Worm (Caenorhabditis elegans): ENCODE measurements around the gene K08D12.3.

Gene K08D12.3

ce11 chrIV:1709002-1709401, 1.1 kb upstream of the K08D12.3 start:
- TF ChIP-seq mdl-1 (tag; optimal IDR thresholded peaks at IDR 0.05) (no peak), nhr-67 (tag; optimal IDR thresholded peaks at IDR 0.05) (no peak), fkh-10 (GFP tag; optimal IDR thresholded peaks at IDR 0.05) (no peak), nhr-28 (tag; optimal IDR thresholded peaks at IDR 0.05) (no peak), ceh-9 (tag; optimal IDR thresholded peaks at IDR 0.05) (no peak), elt-3 (tag; optimal IDR thresholded peaks at IDR 0.05) (no peak), nhr-11 (tag; optimal IDR thresholded peaks at IDR 0.05) (no peak), nhr-76 (tag; optimal IDR thresholded peaks at IDR 0.05) (no peak), elt-2 (tag; optimal IDR thresholded peaks at IDR 0.05) (no peak), lin-15B (tag; optimal IDR thresholded peaks at IDR 0.05) (no peak), ztf-4 (tag; optimal IDR thresholded peaks at IDR 0.05) (no peak), egl-27 (tag; optimal IDR thresholded peaks at IDR 0.05) (no peak), snpc-4 (tag; optimal IDR thresholded peaks at IDR 0.05) (no peak), ama-1 (optimal IDR thresholded peaks at IDR 0.05) (no peak), unc-39 (tag; optimal IDR thresholded peaks at IDR 0.05) (no peak), ceh-82 (tag; optimal IDR thresholded peaks at IDR 0.05) (no peak)

ce11 chrIV:1710535-1710934, 470 bp downstream of the K08D12.3 start:
- TF ChIP-seq daf-12 (tag; optimal IDR thresholded peaks at IDR 0.05): no peak

ce11 chrIV:1711029-1711489, 994 bp downstream of the K08D12.3 start, which contains the start of gene rpi-2:
Gene rpi-2, plus strand, starts transcription at chrIV:1711262.
- TF ChIP-seq zag-1 (tag; optimal IDR thresholded peaks at IDR 0.05) (no peak), elt-1 (tag; optimal IDR thresholded peaks at IDR 0.05) (no peak), ceh-82 (tag; optimal IDR thresholded peaks at IDR 0.05) (no peak), ztf-4 (tag; optimal IDR thresholded peaks at IDR 0.05) (no peak), ceh-28 (tag; optimal IDR thresholded peaks at IDR 0.05) (peak; percentile 28), elt-2 (tag; optimal IDR thresholded peaks at IDR 0.05) (peak; percentile 23), ama-1 (optimal IDR thresholded peaks at IDR 0.05) (peak; percentile 84), nhr-237 (tag; optimal IDR thresholded peaks at IDR 0.05) (no peak), mml-1 (tag; optimal IDR thresholded peaks at IDR 0.05) (no peak), elt-3 (tag; optimal IDR thresholded peaks at IDR 0.05) (no peak), aly-2 (tag; optimal IDR thresholded peaks at IDR 0.05) (peak; percentile 70), pqm-1 (tag; optimal IDR thresholded peaks at IDR 0.05) (no peak), nhr-43 (tag; optimal IDR thresholded peaks at IDR 0.05; ENCODE audit: poor library complexity, severe bottlenecking) (peak; percentile 55), nhr-23 (tag; optimal IDR thresholded peaks at IDR 0.05) (no peak), hmg-11 (tag; optimal IDR thresholded peaks at IDR 0.05) (peak; percentile 37), unc-39 (tag; optimal IDR thresholded peaks at IDR 0.05) (no peak), nhr-28 (tag; optimal IDR thresholded peaks at IDR 0.05) (no peak), nhr-25 (tag; optimal IDR thresholded peaks at IDR 0.05) (no peak), eor-1 (tag; optimal IDR thresholded peaks at IDR 0.05) (no peak), nhr-77 (tag; optimal IDR thresholded peaks at IDR 0.05) (peak; percentile 59), nhr-12 (tag; optimal IDR thresholded peaks at IDR 0.05) (no peak), egl-5 (tag; optimal IDR thresholded peaks at IDR 0.05) (no peak)

- no peak for TF ChIP-seq sea-2 (GFP tag; optimal IDR thresholded peaks at IDR 0.05)
Measured at ce11 chrIV:1713618-1714017, 3.6 kb downstream of the K08D12.3 start.

ce11 chrIV:1715705-1716104, 5.6 kb downstream of the K08D12.3 start:
- TF ChIP-seq nhr-23 (tag; optimal IDR thresholded peaks at IDR 0.05) (peak; percentile 14), hmg-11 (tag; optimal IDR thresholded peaks at IDR 0.05) (no peak), nhr-25 (tag; optimal IDR thresholded peaks at IDR 0.05) (peak; percentile 60), mdl-1 (tag; optimal IDR thresholded peaks at IDR 0.05) (no peak), nhr-67 (tag; optimal IDR thresholded peaks at IDR 0.05) (no peak)

ce11 chrIV:1720474-1720873, 10.4 kb downstream of the K08D12.3 start, which contains the start of gene epic-2:
Gene epic-2, plus strand, starts transcription at chrIV:1720790.
- no peak for TF ChIP-seq ztf-11 (tag; optimal IDR thresholded peaks at IDR 0.05)
